Worm (Caenorhabditis elegans) whole organism, L4/young adult: Measurements from ENCODE around the gene W07G4.8.

Experiments used
- dao-5 ChIP-seq: sonication (generic microtip); optimal IDR thresholded peaks from 2 replicates; lab custom pipeline; 2016; ENCODE audit warnings: missing genotype, missing genetic modification characterization, moderate library complexity, missing compliant biosample characterization
- him-1 ChIP-seq: sonication (generic microtip); optimal IDR thresholded peaks from 2 replicates; lab custom pipeline; 2016; ENCODE audit warnings: missing genotype, missing genetic modification reagents, missing genetic modification characterization, missing compliant biosample characterization

DNA sequence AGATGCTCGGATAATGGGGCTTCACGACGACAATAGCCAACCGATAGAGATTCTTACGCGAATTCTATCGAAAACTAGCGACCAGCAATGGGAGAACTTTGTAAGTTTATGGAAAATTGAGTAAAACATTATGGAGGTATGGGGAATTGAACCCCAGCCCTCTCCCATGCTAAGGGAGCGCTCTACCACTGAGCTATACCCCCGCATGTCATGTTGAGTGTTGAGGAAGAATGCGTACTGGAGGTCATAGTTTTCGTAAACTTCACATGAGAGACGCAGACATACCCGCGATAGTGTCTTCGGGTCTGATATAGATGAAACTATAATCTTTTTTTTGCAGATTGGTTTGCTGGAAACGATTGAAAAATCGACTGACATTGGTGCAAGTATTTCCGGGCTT lies 46.0 kb downstream of the W07G4.8 start:
- TF ChIP-seq dao-5 (peak; percentile 72), him-1 (tag; lab: Kevin White, UChicago) (peak; percentile 72)
